Fruit fly (Drosophila melanogaster) whole organism, embryonic: Measurements from ENCODE around the gene Bub1.
A peak's percentile ranks its signal among the peaks of the same experiment; 100 is the strongest.

Experiments used
- Aef1 ChIP-seq: fragments of 200-800 bp; sonication (Bioruptor generic); IDR thresholded peaks from 3 replicates; pipeline ENCODE4 v1.3.6; 2022; ENCODE audit warnings: missing biosample characterization, missing genetic modification characterization
- Awh ChIP-seq: fragments of 200-800 bp; sonication (Bioruptor generic); IDR thresholded peaks from 2 replicates; pipeline ENCODE4, ENCODE4 v1.3.6; 2022; ENCODE audit warnings: missing biosample characterization, missing genetic modification characterization
- CG11504 ChIP-seq: fragments of 200-800 bp; sonication (Bioruptor generic); optimal IDR thresholded peaks from 3 replicates; lab custom pipeline; 2019; ENCODE audit warnings: missing biosample characterization, mild to moderate bottlenecking, missing genetic modification characterization, moderate library complexity
- CG12659 ChIP-seq: fragments of 200-800 bp; sonication (Bioruptor generic); optimal IDR thresholded peaks from 3 replicates; lab custom pipeline; 2017; ENCODE audit warnings: mild to moderate bottlenecking, missing biosample characterization, missing genetic modification reagents, missing genetic modification characterization
- CG12769 ChIP-seq: fragments of 200-800 bp; sonication (Bioruptor generic); optimal IDR thresholded peaks from 2 replicates; lab custom pipeline; 2019; ENCODE audit warnings: missing biosample characterization, mild to moderate bottlenecking, missing genetic modification characterization, moderate library complexity
- CG13296 ChIP-seq: fragments of 200-800 bp; sonication (Bioruptor generic); optimal IDR thresholded peaks from 3 replicates; lab custom pipeline; 2018; ENCODE audit warnings: missing biosample characterization, mild to moderate bottlenecking, missing genetic modification characterization
- CG13894 ChIP-seq: fragments of 200-800 bp; sonication (Bioruptor generic); optimal IDR thresholded peaks from 3 replicates; lab custom pipeline; 2018; ENCODE audit warnings: missing biosample characterization, mild to moderate bottlenecking, missing genetic modification characterization, moderate library complexity
- CG14014 ChIP-seq: fragments of 200-800 bp; sonication (Bioruptor generic); IDR thresholded peaks from 2 replicates; pipeline ENCODE4 v1.3.6; 2022; ENCODE audit warnings: missing biosample characterization, missing genetic modification characterization
- CG2889 ChIP-seq: fragments of 200-800 bp; sonication (Bioruptor generic); IDR thresholded peaks from 3 replicates; pipeline ENCODE4 v1.3.6; 2022; ENCODE audit warnings: missing biosample characterization, missing genetic modification characterization
- CG34224 ChIP-seq: fragments of 200-800 bp; sonication (Bioruptor generic); IDR thresholded peaks from 3 replicates; pipeline ENCODE4 v1.3.6; 2022; ENCODE audit warnings: missing biosample characterization, missing genetic modification characterization; ENCODE audit not compliant: partially characterized antibody
- CG4424 ChIP-seq: fragments of 200-800 bp; sonication (Bioruptor generic); optimal IDR thresholded peaks from 3 replicates; lab custom pipeline; 2016; ENCODE audit warnings: missing biosample characterization, missing genetic modification characterization
- CG7839 ChIP-seq: fragments of 200-800 bp; sonication (Bioruptor generic); optimal IDR thresholded peaks from 3 replicates; lab custom pipeline; 2018; ENCODE audit warnings: missing biosample characterization, mild to moderate bottlenecking, missing genetic modification characterization, moderate library complexity
- CG9437 ChIP-seq: fragments of 200-800 bp; sonication (Bioruptor generic); optimal IDR thresholded peaks from 2 replicates; lab custom pipeline; 2018; ENCODE audit warnings: missing biosample characterization, mild to moderate bottlenecking, missing genetic modification characterization
- Dfd ChIP-seq, 2 experiments: fragments of >200 bp; optimal IDR thresholded peaks; 2 replicates each; lab custom pipeline; 2017; ENCODE audit warnings: missing biosample characterization in 2 of 2, missing genetic modification characterization in 2 of 2
- Dip2 ChIP-seq: fragments of 200-800 bp; sonication (Bioruptor generic); IDR thresholded peaks from 2 replicates; pipeline ENCODE4 v1.3.6; 2022; ENCODE audit warnings: missing biosample characterization, missing genetic modification characterization
- Dll ChIP-seq: fragments of 200-800 bp; sonication (Bioruptor generic); IDR thresholded peaks from 4 replicates; pipeline ENCODE4 v1.3.6; 2022; ENCODE audit warnings: missing biosample characterization, missing genetic modification characterization; ENCODE audit not compliant: partially characterized antibody
- HLH4C ChIP-seq: fragments of 200-800 bp; sonication (Bioruptor generic); IDR thresholded peaks from 3 replicates; pipeline ENCODE4 v1.3.6; 2022; ENCODE audit warnings: missing biosample characterization, missing genetic modification characterization; ENCODE audit not compliant: partially characterized antibody
- Hsf ChIP-seq: fragments of 200-800 bp; sonication (Bioruptor generic); optimal IDR thresholded peaks from 3 replicates; lab custom pipeline; 2016; ENCODE audit warnings: missing biosample characterization, missing genetic modification characterization
- MBD-R2 ChIP-seq: fragments of 200-800 bp; sonication (Bioruptor generic); IDR thresholded peaks from 2 replicates; pipeline ENCODE4 v1.3.6; 2022; ENCODE audit warnings: missing biosample characterization, missing genetic modification characterization
- Mad ChIP-seq: fragments of 200-800 bp; sonication (Bioruptor generic); optimal IDR thresholded peaks from 2 replicates; lab custom pipeline; 2016; ENCODE audit warnings: missing biosample characterization, missing genetic modification characterization
- Med ChIP-seq: fragments of 200-800 bp; sonication (Bioruptor generic); peaks from one replicate; lab custom pipeline; 2016; ENCODE audit warnings: missing biosample characterization, missing genetic modification characterization, mild to moderate bottlenecking, inconsistent platforms, moderate library complexity
- Six4 ChIP-seq: fragments of 200-800 bp; sonication (Bioruptor generic); optimal IDR thresholded peaks from 2 replicates; lab custom pipeline; 2016; ENCODE audit warnings: missing biosample characterization, missing genetic modification characterization
- Stat92E ChIP-seq, 3 experiments: fragments of >200 bp in 2 of 3; fragments of 200-800 bp in 1 of 3; sonication (Bioruptor generic) in 1 of 3; optimal IDR thresholded peaks; 2 replicates each; lab custom pipeline; 2017 to 2019; ENCODE audit warnings: missing biosample characterization in 3 of 3, missing genetic modification characterization in 3 of 3, mild to moderate bottlenecking in 1 of 3, moderate library complexity in 1 of 3
- Vsx1 ChIP-seq: fragments of 200-800 bp; sonication (Bioruptor generic); optimal IDR thresholded peaks from 2 replicates; lab custom pipeline; 2017; ENCODE audit warnings: missing biosample characterization, mild to moderate bottlenecking, missing genetic modification characterization, missing genetic modification reagents
- abd-A ChIP-seq: fragments of 200-800 bp; sonication (Bioruptor generic); optimal IDR thresholded peaks from 3 replicates; lab custom pipeline; 2019; ENCODE audit warnings: missing biosample characterization, mild to moderate bottlenecking, missing genetic modification characterization, moderate library complexity
- aop ChIP-seq: fragments of 200-800 bp; sonication (Bioruptor generic); IDR thresholded peaks from 2 replicates; pipeline ENCODE4 v1.3.6; 2022; ENCODE audit warnings: missing biosample characterization, missing genetic modification characterization
- ap ChIP-seq: fragments of 200-800 bp; sonication (Bioruptor generic); IDR thresholded peaks from 2 replicates; pipeline ENCODE4 v1.3.6; 2022; ENCODE audit warnings: missing biosample characterization, missing genetic modification characterization
- cato ChIP-seq: fragments of 200-800 bp; sonication (Bioruptor generic); optimal IDR thresholded peaks from 2 replicates; lab custom pipeline; 2016; ENCODE audit warnings: missing biosample characterization, missing genetic modification characterization, borderline replicate concordance
- chif ChIP-seq, 2 experiments: fragments of 200-800 bp; sonication (Bioruptor generic); optimal IDR thresholded peaks; 3 replicates each; lab custom pipeline; 2016; ENCODE audit warnings: missing biosample characterization in 2 of 2, missing genetic modification characterization in 2 of 2
- chinmo ChIP-seq: fragments of 200-800 bp; sonication (Bioruptor generic); IDR thresholded peaks from 4 replicates; pipeline ENCODE4 v1.3.6; 2022; ENCODE audit warnings: missing biosample characterization, missing genetic modification characterization; ENCODE audit not compliant: partially characterized antibody
- crol ChIP-seq: fragments of 200-800 bp; sonication (Bioruptor generic); IDR thresholded peaks from 2 replicates; pipeline ENCODE4 v1.3.6; 2022; ENCODE audit warnings: missing biosample characterization, missing genetic modification characterization
- crp ChIP-seq, 2 experiments: fragments of 200-800 bp; sonication (Bioruptor generic); optimal IDR thresholded peaks; 2 replicates in 1 of 2; 3 replicates in 1 of 2; lab custom pipeline; 2017; ENCODE audit warnings: missing biosample characterization in 2 of 2, missing genetic modification characterization in 2 of 2, mild to moderate bottlenecking in 1 of 2, moderate library complexity in 1 of 2
- eve ChIP-seq, 2 experiments: fragments of >200 bp; optimal IDR thresholded peaks; 2 replicates each; lab custom pipeline; 2017; ENCODE audit warnings: missing biosample characterization in 2 of 2, missing genetic modification characterization in 2 of 2
- fru ChIP-seq: fragments of >200 bp; optimal IDR thresholded peaks from 2 replicates; lab custom pipeline; 2017
- grn ChIP-seq: fragments of 200-800 bp; sonication (Bioruptor generic); optimal IDR thresholded peaks from 3 replicates; lab custom pipeline; 2017; ENCODE audit warnings: missing biosample characterization, missing genetic modification characterization
- nau ChIP-seq: fragments of 200-800 bp; sonication (Bioruptor generic); optimal IDR thresholded peaks from 3 replicates; lab custom pipeline; 2017; ENCODE audit warnings: missing biosample characterization, mild to moderate bottlenecking, missing genetic modification characterization, missing genetic modification reagents
- onecut ChIP-seq: fragments of 200-800 bp; sonication (Bioruptor generic); IDR thresholded peaks from 2 replicates; pipeline ENCODE4 v1.3.6; 2022; ENCODE audit warnings: missing biosample characterization, missing genetic modification characterization
- row ChIP-seq: fragments of 200-800 bp; sonication (Bioruptor generic); IDR thresholded peaks from 3 replicates; pipeline ENCODE4 v1.3.6; 2022; ENCODE audit warnings: missing biosample characterization, missing genetic modification characterization
- sd ChIP-seq: fragments of 200-800 bp; sonication (Bioruptor generic); optimal IDR thresholded peaks from 3 replicates; lab custom pipeline; 2018; ENCODE audit warnings: missing biosample characterization, mild to moderate bottlenecking, missing genetic modification characterization, moderate library complexity
- sens ChIP-seq: fragments of 200-800 bp; sonication (Bioruptor generic); peaks from one replicate; lab custom pipeline; 2016; ENCODE audit warnings: missing biosample characterization, missing genetic modification characterization
- vnd ChIP-seq: fragments of 200-800 bp; sonication (Bioruptor generic); IDR thresholded peaks from 3 replicates; pipeline ENCODE4 v1.3.6; 2022; ENCODE audit warnings: missing biosample characterization, missing genetic modification characterization; ENCODE audit not compliant: partially characterized antibody
- vvl ChIP-seq: fragments of 200-800 bp; sonication (Bioruptor generic); IDR thresholded peaks from 2 replicates; pipeline ENCODE4 v1.3.6; 2022; ENCODE audit warnings: missing biosample characterization, missing genetic modification characterization

The Bub1 gene

DNA sequence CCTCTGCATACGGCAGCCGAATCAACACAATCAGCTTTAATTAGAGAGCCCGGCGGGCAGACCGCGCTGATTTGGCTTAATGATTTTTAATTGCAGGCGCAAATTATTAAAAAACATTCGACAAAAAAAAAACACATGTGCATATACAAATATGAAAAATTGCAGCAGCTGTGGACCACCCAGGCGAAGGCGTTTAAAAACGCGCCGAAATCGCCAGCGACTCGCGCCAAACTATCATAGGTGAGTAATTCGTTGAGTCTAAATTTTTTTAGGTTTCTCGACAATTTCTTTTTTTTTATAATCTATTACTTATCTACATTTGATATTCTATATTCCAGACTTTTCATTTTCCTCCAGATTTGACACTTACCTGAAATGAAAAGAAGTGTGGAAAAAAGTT, 49.4 kb upstream of the Bub1 start (continued):
- TF ChIP-seq CG4424 (no peak), sens (peak; percentile 5), HLH4C (no peak), MBD-R2 (no peak), Dip2 (no peak), crol (GFP tag; lab: Robert Waterston, UW) (no peak), onecut (GFP tag; lab: Robert Waterston, UW) (no peak), Aef1 (no peak), Six4 (GFP tag; lab: Kevin White, UChicago) (no peak), Dll (no peak), CG12659 (no peak), CG2889 (GFP tag; lab: Robert Waterston, UW) (no peak), crp (GFP tag; optimal IDR thresholded peaks at IDR 0.05; lab: Kevin White, UChicago) (no peak), CG14014 (GFP tag; lab: Robert Waterston, UW) (no peak), Dfd (GFP tag; optimal IDR thresholded peaks at IDR 0.05; lab: Kevin White, UChicago) (no peak)

DNA sequence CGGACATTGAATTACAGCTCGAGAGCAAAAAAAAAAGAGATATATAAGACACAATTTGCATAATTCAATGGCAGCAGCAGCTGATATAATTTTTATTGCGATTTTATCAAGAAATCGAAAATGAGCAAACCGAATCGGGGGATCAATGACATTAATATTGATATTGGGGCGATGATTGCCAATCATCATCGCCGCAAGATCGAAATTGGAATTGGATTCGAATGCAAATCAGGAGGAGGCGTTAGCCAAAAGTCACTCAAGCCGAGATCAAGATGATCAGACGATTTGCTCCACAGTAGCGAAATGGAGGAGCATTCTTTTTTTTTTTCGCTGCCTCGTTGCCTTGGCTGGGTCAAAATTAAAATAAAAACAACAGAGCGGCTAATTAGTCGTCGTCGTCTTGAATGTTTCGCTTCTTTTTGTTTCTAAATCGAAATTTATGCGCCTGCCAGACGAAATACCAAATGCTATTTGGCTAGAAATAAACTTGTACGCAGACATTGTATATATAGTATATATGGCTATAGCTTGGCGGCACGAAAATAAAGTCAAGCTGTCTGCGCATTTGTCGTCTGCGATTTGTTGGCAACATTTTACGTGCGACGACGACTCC, 48.8 kb upstream of the Bub1 start:
- TF ChIP-seq CG13296 (GFP tag; lab: Kevin White, UChicago) (no peak), eve (GFP tag; optimal IDR thresholded peaks at IDR 0.05; lab: Kevin White, UChicago) (peak in 1 of 2 experiments; percentile 44), abd-A (tag; lab: Kevin White, UChicago) (peak; percentile 75), Stat92E (GFP tag; optimal IDR thresholded peaks at IDR 0.05; lab: Kevin White, UChicago) (no peak), chinmo (GFP tag; lab: Robert Waterston, UW) (0 out of 4 replicates have a peak, but pooled peaks have one; percentile 60), CG7839 (tag; lab: Kevin White, UChicago) (no peak), Med (GFP tag; lab: Kevin White, UChicago) (peak; percentile 24), grn (peak; percentile 51), vvl (GFP tag; lab: Robert Waterston, UW) (0 out of 2 replicates have a peak, but pooled peaks have one; percentile 36), aop (GFP tag; lab: Robert Waterston, UW) (no peak), CG13894 (tag; lab: Kevin White, UChicago) (peak; percentile 51), cato (GFP tag; lab: Kevin White, UChicago) (no peak), crol (GFP tag; lab: Robert Waterston, UW) (no peak), sd (tag; lab: Kevin White, UChicago) (peak; percentile 50), CG12769 (tag; lab: Kevin White, UChicago) (peak; percentile 5), Vsx1 (GFP tag; lab: Kevin White, UChicago) (peak; percentile 20), ap (GFP tag; lab: Robert Waterston, UW) (no peak), Awh (peak; percentile 59; the same call in 1 of the 2 replicates), Hsf (GFP tag; lab: Kevin White, UChicago) (no peak)

DNA sequence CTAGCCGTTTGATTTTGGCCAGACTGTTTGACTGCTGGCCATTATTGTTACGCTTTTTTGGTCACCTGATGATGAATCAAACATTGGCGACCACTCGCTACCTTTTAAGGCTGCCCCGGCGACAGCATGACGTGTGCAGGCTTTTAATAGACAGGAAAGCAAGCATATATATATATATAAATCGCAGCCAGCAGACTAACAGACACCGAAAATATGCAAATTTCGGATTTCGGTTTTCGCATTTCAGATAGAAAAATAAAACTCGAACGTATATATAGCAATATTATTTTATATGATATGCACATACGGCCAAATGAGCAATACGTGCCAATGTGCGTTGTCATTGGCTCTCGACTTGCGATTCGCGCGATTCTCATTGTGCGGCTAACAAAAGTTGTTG, 47.9 kb upstream of the Bub1 start:
- TF ChIP-seq row (GFP tag; lab: Robert Waterston, UW), result no peak
- no peak for TF ChIP-seq chif (GFP tag; optimal IDR thresholded peaks at IDR 0.05; lab: Kevin White, UChicago)
- no peak for TF ChIP-seq nau (GFP tag; lab: Kevin White, UChicago)
- no peak for TF ChIP-seq fru (lab: Kevin White, UChicago)
- TF ChIP-seq CG11504 (tag; lab: Kevin White, UChicago), result peak; percentile 62
- no peak for TF ChIP-seq HLH4C
- TF ChIP-seq CG34224 (GFP tag; lab: Robert Waterston, UW), result no peak
- no peak for TF ChIP-seq CG9437 (GFP tag; lab: Kevin White, UChicago)
- peak; percentile 54 for TF ChIP-seq Med (GFP tag; lab: Kevin White, UChicago)
- no peak for TF ChIP-seq Mad (GFP tag; lab: Kevin White, UChicago)
- TF ChIP-seq vnd (GFP tag; lab: Robert Waterston, UW), result no peak
- no peak for TF ChIP-seq Six4 (GFP tag; lab: Kevin White, UChicago)
- TF ChIP-seq, all 482 proteins: peak for 2
